Worm (Caenorhabditis elegans) whole organism, late embryonic: ENCODE results near the gene F09C6.12.

ENCODE experiments used
- C38D4.7 ChIP-seq: fragments of 200-800 bp; sonication (Bioruptor generic); optimal IDR thresholded peaks from 2 replicates; lab custom pipeline; 2018; ENCODE audit warnings: mild to moderate bottlenecking, missing genetic modification characterization, moderate library complexity, missing compliant biosample characterization
- K09A11.1 ChIP-seq: sonication (generic microtip); optimal IDR thresholded peaks from 2 replicates; lab custom pipeline; 2017; ENCODE audit warnings: antibody characterized with exemption, mild to moderate bottlenecking, missing genetic modification characterization, missing compliant biosample characterization; ENCODE audit not compliant: insufficient read depth
- ahr-1 ChIP-seq: sonication (generic microtip); optimal IDR thresholded peaks from 2 replicates; lab custom pipeline; 2016; ENCODE audit warnings: missing genetic modification characterization, missing compliant biosample characterization
- ama-1 ChIP-seq: fragments of 150-350 bp; optimal IDR thresholded peaks from 2 replicates; lab custom pipeline; 2014
- ceh-14 ChIP-seq: sonication (generic microtip); optimal IDR thresholded peaks from 2 replicates; lab custom pipeline; 2016; ENCODE audit warnings: missing genotype, missing genetic modification characterization, missing compliant biosample characterization
- ceh-2 ChIP-seq: sonication (generic microtip); optimal IDR thresholded peaks from 2 replicates; lab custom pipeline; 2016; ENCODE audit warnings: missing genotype, missing genetic modification characterization, missing compliant biosample characterization
- ceh-22 ChIP-seq: sonication (generic microtip); optimal IDR thresholded peaks from 2 replicates; lab custom pipeline; 2017; ENCODE audit warnings: missing biosample characterization, missing genetic modification characterization
- ceh-31 ChIP-seq: sonication (generic microtip); optimal IDR thresholded peaks from 2 replicates; lab custom pipeline; 2016; ENCODE audit warnings: missing genetic modification characterization, missing compliant biosample characterization
- ceh-34 ChIP-seq: sonication (generic microtip); optimal IDR thresholded peaks from 2 replicates; lab custom pipeline; 2016; ENCODE audit warnings: mild to moderate bottlenecking, missing genetic modification characterization, missing compliant biosample characterization
- ceh-6 ChIP-seq: fragments of 200-800 bp; sonication (Bioruptor generic); optimal IDR thresholded peaks from 2 replicates; lab custom pipeline; 2018; ENCODE audit warnings: mild to moderate bottlenecking, missing genetic modification characterization, missing compliant biosample characterization
- che-1 ChIP-seq: sonication (generic microtip); optimal IDR thresholded peaks from 2 replicates; lab custom pipeline; 2016; ENCODE audit warnings: mild to moderate bottlenecking, missing genetic modification characterization, missing compliant biosample characterization
- dve-1 ChIP-seq: sonication (generic microtip); optimal IDR thresholded peaks from 2 replicates; lab custom pipeline; 2017; ENCODE audit warnings: antibody characterized with exemption, mild to moderate bottlenecking, missing genetic modification characterization, missing compliant biosample characterization
- elt-4 ChIP-seq: sonication (generic microtip); optimal IDR thresholded peaks from 2 replicates; lab custom pipeline; 2016; ENCODE audit warnings: missing genetic modification characterization, missing compliant biosample characterization
- eyg-1 ChIP-seq: sonication (generic microtip); optimal IDR thresholded peaks from 2 replicates; lab custom pipeline; 2016; ENCODE audit warnings: missing genotype, missing genetic modification characterization, missing compliant biosample characterization
- fax-1 ChIP-seq: sonication (generic microtip); optimal IDR thresholded peaks from 2 replicates; lab custom pipeline; 2016; ENCODE audit warnings: missing genotype, missing genetic modification characterization, missing compliant biosample characterization
- gmeb-2 ChIP-seq: sonication (generic microtip); optimal IDR thresholded peaks from 2 replicates; lab custom pipeline; 2016; ENCODE audit warnings: missing genetic modification characterization, inconsistent platforms, missing compliant biosample characterization
- hlh-30 ChIP-seq: sonication (generic microtip); optimal IDR thresholded peaks from 2 replicates; lab custom pipeline; 2017; ENCODE audit warnings: antibody characterized with exemption, missing genetic modification characterization, missing compliant biosample characterization; ENCODE audit not compliant: insufficient read depth
- hlh-6 ChIP-seq: sonication (generic microtip); optimal IDR thresholded peaks from 2 replicates; lab custom pipeline; 2016; ENCODE audit warnings: missing genotype, missing genetic modification characterization, missing compliant biosample characterization
- lim-6 ChIP-seq: sonication (generic microtip); optimal IDR thresholded peaks from 2 replicates; lab custom pipeline; 2016; ENCODE audit warnings: missing genetic modification characterization, missing compliant biosample characterization
- madf-2 ChIP-seq: sonication (generic microtip); optimal IDR thresholded peaks from 2 replicates; lab custom pipeline; 2017; ENCODE audit warnings: missing genetic modification characterization, missing compliant biosample characterization
- mec-3 ChIP-seq: sonication (generic microtip); optimal IDR thresholded peaks from 2 replicates; lab custom pipeline; 2016; ENCODE audit warnings: borderline replicate concordance, missing genetic modification characterization, missing compliant biosample characterization
- nfya-1 ChIP-seq: sonication (generic microtip); optimal IDR thresholded peaks from 2 replicates; lab custom pipeline; 2017; ENCODE audit warnings: missing genetic modification characterization, mild to moderate bottlenecking, missing compliant biosample characterization, antibody characterized with exemption, moderate library complexity
- odd-2 ChIP-seq: sonication (generic microtip); optimal IDR thresholded peaks from 2 replicates; lab custom pipeline; 2017; ENCODE audit warnings: antibody characterized with exemption, mild to moderate bottlenecking, missing genetic modification characterization, missing compliant biosample characterization
- pat-9 ChIP-seq: fragments of 200-800 bp; sonication (Bioruptor generic); optimal IDR thresholded peaks from 2 replicates; lab custom pipeline; 2018; ENCODE audit warnings: mild to moderate bottlenecking, missing genetic modification characterization, moderate library complexity, missing compliant biosample characterization
- pax-1 ChIP-seq: fragments of 150-350 bp; optimal IDR thresholded peaks from 2 replicates; lab custom pipeline; 2014; ENCODE audit warnings: missing biosample characterization, missing genetic modification characterization
- pqm-1 ChIP-seq: sonication (generic microtip); optimal IDR thresholded peaks from 2 replicates; lab custom pipeline; 2016; ENCODE audit warnings: missing genetic modification characterization, missing compliant biosample characterization
- pros-1 ChIP-seq: fragments of 150-350 bp; optimal IDR thresholded peaks from 2 replicates; lab custom pipeline; 2014; ENCODE audit warnings: missing biosample characterization, missing genetic modification reagents, missing genetic modification characterization
- tbx-2 ChIP-seq: sonication (generic microtip); optimal IDR thresholded peaks from 2 replicates; lab custom pipeline; 2016; ENCODE audit warnings: missing genetic modification characterization, missing compliant biosample characterization
- unc-3 ChIP-seq, 2 experiments: fragments of 200-800 bp in 1 of 2; sonication (Bioruptor generic) in 1 of 2; sonication (generic microtip) in 1 of 2; conservative IDR thresholded peaks in 1 of 2; optimal IDR thresholded peaks in 1 of 2; 2 replicates each; pipeline versions ENCODE4 v1.3.6 to Lab custom; 2016 to 2022; ENCODE audit warnings: missing compliant biosample characterization in 2 of 2, missing genetic modification characterization in 2 of 2, missing genetic modification reagents in 1 of 2
- unc-42 ChIP-seq: sonication (generic microtip); optimal IDR thresholded peaks from 2 replicates; lab custom pipeline; 2016; ENCODE audit warnings: missing genotype, missing genetic modification characterization, missing compliant biosample characterization
- unc-86 ChIP-seq: sonication (generic microtip); optimal IDR thresholded peaks from 2 replicates; lab custom pipeline; 2016; ENCODE audit warnings: missing genetic modification characterization, missing compliant biosample characterization

F09C6.12 gene

DNA sequence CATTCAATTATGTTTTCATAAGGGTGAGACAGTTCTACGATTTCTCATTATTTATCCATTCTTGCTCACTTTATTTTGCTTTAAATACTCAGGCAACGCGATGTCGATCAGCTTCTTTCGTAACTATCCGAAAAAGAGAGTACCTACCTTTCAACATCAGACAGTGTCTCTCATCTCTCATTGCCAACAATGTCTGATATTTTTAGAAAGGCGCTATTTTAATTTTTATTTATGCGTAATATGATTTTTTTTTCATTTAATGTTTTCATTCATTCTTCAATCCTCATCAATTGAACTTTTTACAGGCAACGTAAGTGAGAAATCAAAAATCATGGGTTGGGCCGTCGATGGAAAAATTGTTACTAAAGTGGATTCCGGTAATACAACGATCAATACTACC, 2.1 kb downstream of the F09C6.12 start, which contains the start of gene F09C6.13:
Gene F09C6.13, plus strand, starts transcription at position 301 of the 400 bp plus-strand sequence.
- no peak for TF ChIP-seq dve-1
- TF ChIP-seq ceh-22 (tag; lab: Kevin White, UChicago), result no peak
- TF ChIP-seq elt-4, result no peak
- TF ChIP-seq che-1 (tag; lab: Kevin White, UChicago), result no peak
- TF ChIP-seq odd-2 (tag; lab: Kevin White, UChicago), result no peak
- no peak for TF ChIP-seq pqm-1

DNA sequence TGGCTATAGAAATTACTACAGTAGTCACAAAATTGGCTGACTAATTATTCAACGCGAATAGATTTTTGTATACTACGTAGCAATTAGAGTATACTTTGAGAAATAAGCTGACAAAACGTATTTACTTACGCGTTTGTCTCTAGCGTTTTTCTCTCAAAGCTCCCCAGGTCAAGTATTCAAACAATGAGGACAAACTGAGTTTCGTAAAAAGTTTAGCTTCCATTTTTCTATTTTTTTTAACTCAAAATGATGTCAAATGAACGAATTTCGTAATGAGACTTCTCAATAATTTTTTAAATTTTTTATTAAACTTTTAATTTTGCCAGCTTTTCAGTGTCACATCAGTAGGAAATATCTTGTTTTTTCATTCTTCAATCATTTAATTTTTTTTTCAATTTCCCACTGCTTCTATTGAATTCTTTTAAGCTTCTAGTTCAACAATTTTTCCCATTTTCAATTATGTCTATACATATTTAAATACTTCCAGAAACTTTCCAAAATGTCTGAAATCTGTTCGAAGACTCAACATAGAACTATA, 6.2 kb downstream of the F09C6.12 start, which contains the start of the genes ifas-2 and fbxa-44:
Gene ifas-2, minus strand, starts transcription at position 101 of the 538 bp plus-strand sequence.
Gene fbxa-44, plus strand, starts transcription at position 488 of the 538 bp plus-strand sequence.
- TF ChIP-seq C38D4.7 (GFP tag; lab: Kevin White, UChicago), result no peak
- TF ChIP-seq K09A11.1 (tag; lab: Kevin White, UChicago), result no peak
- TF ChIP-seq lim-6 (tag; lab: Kevin White, UChicago), result no peak
- no peak for TF ChIP-seq ceh-2 (tag; lab: Kevin White, UChicago)
- no peak for TF ChIP-seq fax-1 (tag; lab: Kevin White, UChicago)
- TF ChIP-seq ceh-34 (tag; lab: Kevin White, UChicago), result no peak
- no peak for TF ChIP-seq unc-42 (tag; lab: Kevin White, UChicago)

DNA sequence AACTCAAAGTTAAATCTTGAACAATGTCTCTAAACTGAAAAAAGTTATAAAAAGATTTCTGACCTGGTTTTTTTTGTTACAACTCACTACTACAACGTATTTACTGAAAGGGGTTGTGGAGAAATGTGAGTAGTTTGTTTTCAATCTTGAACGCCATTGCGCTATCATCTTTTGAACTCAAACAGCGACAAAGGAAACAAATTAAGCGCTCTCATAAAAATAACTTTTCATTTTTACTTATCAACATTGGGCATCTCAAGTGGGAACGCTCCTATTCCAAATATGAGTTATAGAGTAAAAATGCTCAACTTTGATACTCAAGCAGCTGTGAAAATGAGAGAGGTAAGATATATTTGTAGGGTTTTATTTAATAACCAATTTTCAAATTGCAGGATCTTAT, 10.8 kb downstream of the F09C6.12 start, which contains the start of gene F09C6.15:
Gene F09C6.15, plus strand, starts transcription at position 301 of the 400 bp plus-strand sequence.
- no peak for TF ChIP-seq pat-9
- TF ChIP-seq odd-2 (tag; lab: Kevin White, UChicago), result no peak
- TF ChIP-seq madf-2 (tag; lab: Kevin White, UChicago), result no peak
- TF ChIP-seq hlh-30 (tag; lab: Kevin White, UChicago), result no peak
- no peak for TF ChIP-seq mec-3
- TF ChIP-seq unc-86 (tag; lab: Kevin White, UChicago), result no peak
- no peak for TF ChIP-seq ceh-31 (tag; lab: Kevin White, UChicago)
- TF ChIP-seq nfya-1 (tag; lab: Kevin White, UChicago), result no peak
- no peak for TF ChIP-seq ceh-6 (GFP tag; lab: Kevin White, UChicago)
- TF ChIP-seq ceh-2 (tag; lab: Kevin White, UChicago), result no peak
- TF ChIP-seq unc-3 (GFP tag; conservative IDR thresholded peaks at IDR 0.05; lab: Robert Waterston, UW), result no peak
- TF ChIP-seq unc-3 (tag; optimal IDR thresholded peaks at IDR 0.05; lab: Kevin White, UChicago), result no peak
- TF ChIP-seq pax-1 (tag; lab: Kevin White, UChicago), result no peak
- no peak for TF ChIP-seq pros-1 (tag; lab: Kevin White, UChicago)
- TF ChIP-seq fax-1 (tag; lab: Kevin White, UChicago), result no peak

DNA sequence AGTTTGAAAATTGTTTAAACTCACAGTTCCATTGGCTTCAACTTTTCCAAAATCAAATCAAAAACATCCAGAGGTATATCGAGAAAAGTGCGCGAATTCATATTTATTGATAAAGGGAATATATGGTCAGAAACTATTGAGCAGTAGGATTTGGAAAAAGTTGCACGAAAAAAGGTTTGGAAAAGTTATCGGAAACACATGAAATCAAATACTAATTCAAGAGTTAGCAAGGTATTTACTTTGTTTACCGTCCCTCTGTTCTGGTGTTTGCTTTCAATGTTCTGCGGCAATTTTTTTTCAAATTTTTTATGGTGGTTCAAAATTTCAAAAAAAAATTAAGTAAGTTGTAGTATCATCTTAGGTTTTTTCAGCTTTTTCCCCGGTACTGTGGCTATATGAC, 16.7 kb downstream of the F09C6.12 start, which contains the start of gene fbxa-45:
Gene fbxa-45, minus strand, starts transcription at position 101 of the 400 bp plus-strand sequence.
- TF ChIP-seq ceh-31 (tag; lab: Kevin White, UChicago) (no peak), tbx-2 (tag; lab: Kevin White, UChicago) (no peak), ahr-1 (tag; lab: Kevin White, UChicago) (no peak), hlh-6 (tag; lab: Kevin White, UChicago) (no peak)
- TF ChIP-seq, all 69 proteins: peak for 0

DNA sequence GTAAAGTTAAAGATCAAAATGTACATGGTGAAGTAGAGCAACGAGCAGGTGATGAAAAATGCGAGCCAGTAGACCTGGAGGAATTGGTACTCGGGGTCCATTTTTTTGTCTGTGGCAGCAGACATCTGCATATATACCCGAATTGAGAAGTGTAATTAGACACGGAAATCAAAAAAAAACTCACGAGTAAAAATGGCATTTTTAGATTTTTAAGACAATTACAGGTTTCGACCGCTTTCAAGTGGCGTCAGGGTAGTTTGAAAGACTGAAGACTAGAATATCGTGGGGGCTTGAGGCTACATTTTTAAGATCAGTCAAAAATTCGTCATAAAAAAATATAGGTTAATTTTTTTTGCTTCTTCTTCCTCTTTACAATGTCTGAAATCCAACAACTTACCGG, 20.1 kb downstream of the F09C6.12 start, which contains the start of gene srd-68:
Gene srd-68, minus strand, starts transcription at position 101 of the 400 bp plus-strand sequence.
- TF ChIP-seq eyg-1, result no peak
- TF ChIP-seq ceh-14 (tag; lab: Kevin White, UChicago), result no peak
- TF ChIP-seq lim-6 (tag; lab: Kevin White, UChicago), result no peak
- TF ChIP-seq elt-4, result no peak
- no peak for TF ChIP-seq ama-1 (lab: Kevin White, UChicago)
- no peak for TF ChIP-seq gmeb-2 (tag; lab: Kevin White, UChicago)
- TF ChIP-seq, all 69 proteins: peak for 0
